Fruit fly (Drosophila melanogaster) whole organism, pupa: ENCODE results near the gene CG9257.

Source experiments
- CG10348 ChIP-seq: fragments of 200-800 bp; sonication (Bioruptor generic); IDR thresholded peaks from 2 replicates; pipeline ENCODE4 v1.3.6; 2022; ENCODE audit warnings: missing biosample characterization, missing genetic modification characterization
- CG12605 ChIP-seq: fragments of 200-800 bp; sonication (Bioruptor generic); IDR thresholded peaks from 2 replicates; pipeline ENCODE4 v1.3.6; 2022; ENCODE audit warnings: missing biosample characterization, missing genetic modification characterization
- CG13204 ChIP-seq: fragments of 200-800 bp; sonication (Bioruptor generic); optimal IDR thresholded peaks from 2 replicates; lab custom pipeline; 2018; ENCODE audit warnings: missing biosample characterization, mild to moderate bottlenecking, missing genetic modification characterization, moderate library complexity
- CG14655 ChIP-seq: fragments of 200-800 bp; sonication (Bioruptor generic); optimal IDR thresholded peaks from 3 replicates; lab custom pipeline; 2017; ENCODE audit warnings: mild to moderate bottlenecking, missing biosample characterization, missing genetic modification reagents, missing genetic modification characterization
- CG15710 ChIP-seq: fragments of 200-800 bp; sonication (Bioruptor generic); optimal IDR thresholded peaks from 2 replicates; lab custom pipeline; 2018; ENCODE audit warnings: missing biosample characterization, mild to moderate bottlenecking, missing genetic modification characterization, moderate library complexity
- CG17806 ChIP-seq: fragments of 200-800 bp; sonication (Bioruptor generic); optimal IDR thresholded peaks from 2 replicates; lab custom pipeline; 2018; ENCODE audit warnings: missing biosample characterization, mild to moderate bottlenecking, missing genetic modification characterization, moderate library complexity
- CG32121 ChIP-seq: fragments of 200-800 bp; sonication (Bioruptor generic); IDR thresholded peaks from 2 replicates; pipeline ENCODE4 v1.3.6; 2022; ENCODE audit warnings: missing biosample characterization, missing genetic modification characterization
- CG34367 ChIP-seq: fragments of 200-800 bp; sonication (Bioruptor generic); optimal IDR thresholded peaks from 2 replicates; lab custom pipeline; 2018; ENCODE audit warnings: missing biosample characterization, mild to moderate bottlenecking, missing genetic modification characterization
- CG4496 ChIP-seq: fragments of 200-800 bp; sonication (Bioruptor generic); IDR thresholded peaks from 3 replicates; pipeline ENCODE4 v1.3.6; 2022; ENCODE audit warnings: missing biosample characterization, missing genetic modification characterization
- CG8159 ChIP-seq: fragments of 200-800 bp; sonication (Bioruptor generic); optimal IDR thresholded peaks from 3 replicates; lab custom pipeline; 2018; ENCODE audit warnings: missing biosample characterization, mild to moderate bottlenecking, missing genetic modification characterization, moderate library complexity
- CG8301 ChIP-seq: fragments of 200-800 bp; sonication (Bioruptor generic); optimal IDR thresholded peaks from 2 replicates; lab custom pipeline; 2018; ENCODE audit warnings: missing biosample characterization, mild to moderate bottlenecking, missing genetic modification characterization
- CG9948 ChIP-seq: fragments of 200-800 bp; sonication (Bioruptor generic); optimal IDR thresholded peaks from 2 replicates; lab custom pipeline; 2018; ENCODE audit warnings: missing biosample characterization, mild to moderate bottlenecking, missing genetic modification characterization, moderate library complexity
- D1 ChIP-seq: fragments of 200-800 bp; sonication (Bioruptor generic); optimal IDR thresholded peaks from 2 replicates; lab custom pipeline; 2018; ENCODE audit warnings: missing biosample characterization, mild to moderate bottlenecking, missing genetic modification characterization, moderate library complexity
- EcR ChIP-seq: fragments of 200-800 bp; sonication (Bioruptor generic); optimal IDR thresholded peaks from 3 replicates; lab custom pipeline; 2019; ENCODE audit warnings: missing biosample characterization, missing genetic modification characterization, mild to moderate bottlenecking, moderate library complexity, missing genetic modification reagents
- Ets98B ChIP-seq: fragments of 200-800 bp; sonication (Bioruptor generic); IDR thresholded peaks from 2 replicates; pipeline ENCODE4 v1.3.6; 2022; ENCODE audit warnings: missing biosample characterization, missing genetic modification characterization
- Pif1A ChIP-seq: fragments of 200-800 bp; sonication (Bioruptor generic); optimal IDR thresholded peaks from 3 replicates; lab custom pipeline; 2016; ENCODE audit warnings: missing biosample characterization, missing genetic modification characterization
- Pif1B ChIP-seq: fragments of 200-800 bp; sonication (Bioruptor generic); optimal IDR thresholded peaks from 3 replicates; lab custom pipeline; 2016; ENCODE audit warnings: missing biosample characterization, missing genetic modification characterization
- Snoo ChIP-seq: fragments of 200-800 bp; sonication (Bioruptor generic); optimal IDR thresholded peaks from 3 replicates; lab custom pipeline; 2017; ENCODE audit warnings: missing biosample characterization, mild to moderate bottlenecking, missing genetic modification characterization, inconsistent platforms
- fd96Ca ChIP-seq: fragments of 200-800 bp; sonication (Bioruptor generic); IDR thresholded peaks from 3 replicates; pipeline ENCODE4 v1.3.6; 2022; ENCODE audit warnings: missing biosample characterization, missing genetic modification characterization
- gl ChIP-seq: fragments of 200-800 bp; sonication (Bioruptor generic); optimal IDR thresholded peaks from 2 replicates; lab custom pipeline; 2018; ENCODE audit warnings: missing biosample characterization, mild to moderate bottlenecking, missing genetic modification characterization
- rn ChIP-seq: fragments of 200-800 bp; sonication (Bioruptor generic); IDR thresholded peaks from 2 replicates; pipeline ENCODE4 v1.3.6; 2022; ENCODE audit warnings: missing biosample characterization, missing genetic modification characterization

CG9257 gene

DNA sequence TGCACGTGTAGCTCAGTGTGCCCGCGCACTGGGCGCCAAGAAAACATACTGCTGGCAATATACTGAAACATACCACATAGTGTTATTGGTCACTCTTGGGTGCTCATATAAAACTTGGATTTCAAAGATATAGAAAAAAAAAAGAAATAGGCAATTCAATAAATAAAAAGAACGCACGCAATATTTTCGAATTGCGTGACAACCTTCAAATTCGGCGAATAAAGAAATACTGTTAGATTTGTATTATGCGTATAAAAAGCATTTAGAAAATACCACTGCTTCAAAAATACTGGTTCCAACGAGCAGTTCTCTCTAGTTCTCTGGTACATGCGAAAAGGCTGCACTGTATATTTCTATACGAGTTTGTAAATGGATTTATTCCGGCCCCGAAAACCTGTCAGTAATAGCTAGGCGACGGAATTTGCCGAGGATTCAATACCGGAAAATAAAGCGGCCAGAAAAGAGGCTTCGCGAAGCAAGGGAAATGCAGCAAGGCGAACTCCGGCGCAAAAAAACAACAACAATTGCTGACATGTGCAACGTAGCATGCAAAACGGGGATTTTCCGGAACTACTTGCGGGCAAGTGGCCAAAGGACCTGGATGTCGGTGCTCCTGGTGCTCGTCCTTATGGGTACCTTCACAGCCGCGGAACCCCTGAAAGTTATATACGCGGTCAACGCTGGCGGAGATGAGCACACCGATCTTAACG lies at the start of gene CG9257:
Gene CG9257 (plus strand): TSS at position 345 of the 710 bp plus-strand sequence.
- TF ChIP-seq CG15710 (peak; percentile 3), EcR (GFP tag; lab: Kevin White, UChicago) (no peak)

DNA sequence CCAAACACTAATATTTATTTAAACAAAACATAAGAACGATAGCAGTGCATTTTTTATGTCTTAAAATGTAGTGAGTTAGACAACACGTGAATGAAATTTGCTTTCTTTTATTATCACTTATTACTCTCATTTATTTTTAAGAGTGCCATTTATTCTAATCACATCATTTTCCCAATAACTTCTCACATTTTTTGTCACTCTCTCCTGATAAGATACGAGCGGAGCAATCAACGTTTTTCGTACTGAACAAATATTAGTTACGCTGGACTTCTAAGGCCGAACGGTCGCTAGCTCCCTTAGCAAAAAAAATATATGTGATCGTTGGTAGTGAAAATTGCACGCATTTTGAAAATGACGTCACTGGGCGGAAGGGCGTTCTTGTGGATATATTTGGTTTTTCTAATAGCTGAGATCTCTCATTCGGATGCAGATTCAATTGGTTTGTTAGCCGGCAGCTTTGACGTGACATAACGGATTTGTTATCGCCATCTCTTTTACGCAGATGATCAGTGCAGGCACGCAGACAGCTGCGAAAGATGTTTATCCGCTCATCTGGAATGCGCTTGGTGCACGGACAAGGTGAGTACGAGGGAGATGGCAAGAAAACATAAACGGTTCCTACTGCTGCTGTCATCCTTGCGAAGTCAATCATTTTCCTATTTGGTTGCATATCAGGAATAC lies 49.6 kb upstream of the CG9257 start, which contains the start of gene Itgbn:
Gene Itgbn (plus strand): TSS at position 251 of the 681 bp plus-strand sequence.
- TF ChIP-seq CG34367 (no peak), CG14655 (GFP tag; lab: Kevin White, UChicago) (no peak), CG12605 (GFP tag; lab: Robert Waterston, UW) (no peak), EcR (GFP tag; lab: Kevin White, UChicago) (no peak), CG4496 (GFP tag; lab: Robert Waterston, UW) (no peak), Pif1B (GFP tag; lab: Kevin White, UChicago) (no peak), CG15710 (no peak), CG10348 (GFP tag; lab: Robert Waterston, UW) (no peak), CG13204 (no peak), CG8159 (tag; lab: Kevin White, UChicago) (no peak), CG9948 (tag; lab: Kevin White, UChicago) (no peak), CG8301 (no peak), CG32121 (no peak), Ets98B (GFP tag; lab: Robert Waterston, UW) (no peak), rn (GFP tag; lab: Robert Waterston, UW) (no peak), D1 (no peak), gl (tag; lab: Kevin White, UChicago) (no peak), Snoo (tag; lab: Kevin White, UChicago) (no peak)

DNA sequence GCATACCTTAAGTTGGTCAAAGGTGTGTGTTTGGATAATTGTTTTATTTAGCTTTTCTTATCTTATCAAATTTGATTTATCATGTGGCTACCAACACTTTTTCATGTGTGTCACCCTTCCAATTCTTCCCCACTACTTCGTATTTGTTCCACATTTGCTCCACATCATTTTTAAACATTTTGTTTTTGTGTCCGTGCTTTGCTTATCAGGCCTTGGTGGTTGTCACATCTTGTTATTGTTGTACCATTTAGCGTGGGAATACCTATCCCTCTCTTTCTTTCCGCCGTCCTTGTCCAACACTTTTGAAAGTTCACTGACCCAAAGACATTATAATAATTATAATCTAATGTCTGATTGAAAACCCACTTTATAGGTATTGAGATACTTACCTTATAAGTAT lies 48.9 kb upstream of the CG9257 start:
- no peak for TF ChIP-seq Pif1A

DNA sequence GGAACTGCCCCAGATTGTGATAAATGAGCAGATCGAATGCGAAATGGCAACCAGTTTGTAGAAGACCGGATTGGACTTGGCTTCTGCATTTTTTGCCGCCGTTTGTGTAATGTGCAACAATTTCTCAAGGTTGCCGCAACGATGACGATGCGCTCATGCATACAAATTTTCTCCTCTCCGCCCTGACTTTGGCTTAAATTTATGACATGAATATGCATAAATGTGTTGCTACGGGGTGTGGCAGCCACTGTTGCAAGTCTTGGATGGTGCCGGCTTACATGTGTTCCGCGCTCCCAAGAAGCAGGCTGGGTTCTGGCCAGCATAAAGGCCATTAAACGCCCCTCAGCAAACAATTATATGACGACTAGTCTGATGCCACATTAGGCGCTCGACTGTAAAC lies 41.0 kb upstream of the CG9257 start:
- no peak for TF ChIP-seq CG14655 (GFP tag; lab: Kevin White, UChicago)
- no peak for TF ChIP-seq CG17806 (tag; lab: Kevin White, UChicago)
- no peak for TF ChIP-seq CG10348 (GFP tag; lab: Robert Waterston, UW)
- no peak for TF ChIP-seq Pif1B (GFP tag; lab: Kevin White, UChicago)
- no peak for TF ChIP-seq gl (tag; lab: Kevin White, UChicago)
- peak; percentile 35 for TF ChIP-seq EcR (GFP tag; lab: Kevin White, UChicago)
- 0 out of 3 replicates have a peak, but pooled peaks have one; percentile 30 for TF ChIP-seq fd96Ca (GFP tag; lab: Robert Waterston, UW)

DNA sequence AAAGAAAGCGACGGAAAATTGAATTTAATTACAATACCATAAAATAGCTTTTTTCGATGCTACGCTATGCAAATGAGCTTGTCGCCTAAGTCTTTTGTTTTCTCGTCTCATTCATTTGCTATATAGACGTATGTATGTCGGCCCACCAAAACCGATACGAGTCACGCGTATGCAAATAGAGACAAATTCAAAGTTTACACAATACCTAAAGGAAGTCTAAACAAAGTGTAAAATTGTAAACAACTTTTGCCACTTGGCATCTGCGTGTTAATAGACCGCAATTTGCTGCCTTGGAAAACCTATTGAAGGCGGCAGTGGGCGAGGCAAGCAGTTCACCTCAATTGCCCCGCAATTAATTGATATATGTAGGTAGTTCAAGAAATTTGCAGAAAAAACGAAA lies 39.9 kb upstream of the CG9257 start:
- TF ChIP-seq CG13204 (no peak), CG9948 (tag; lab: Kevin White, UChicago) (no peak), CG10348 (GFP tag; lab: Robert Waterston, UW) (no peak), rn (GFP tag; lab: Robert Waterston, UW) (no peak), CG17806 (tag; lab: Kevin White, UChicago) (no peak), CG8159 (tag; lab: Kevin White, UChicago) (no peak), Pif1A (no peak), CG14655 (GFP tag; lab: Kevin White, UChicago) (no peak), CG34367 (no peak), CG8301 (no peak), fd96Ca (GFP tag; lab: Robert Waterston, UW) (no peak), CG12605 (GFP tag; lab: Robert Waterston, UW) (no peak), Snoo (tag; lab: Kevin White, UChicago) (no peak), Pif1B (GFP tag; lab: Kevin White, UChicago) (no peak), CG15710 (no peak), EcR (GFP tag; lab: Kevin White, UChicago) (no peak), CG32121 (no peak), D1 (no peak), CG4496 (GFP tag; lab: Robert Waterston, UW) (no peak), gl (tag; lab: Kevin White, UChicago) (no peak)

DNA sequence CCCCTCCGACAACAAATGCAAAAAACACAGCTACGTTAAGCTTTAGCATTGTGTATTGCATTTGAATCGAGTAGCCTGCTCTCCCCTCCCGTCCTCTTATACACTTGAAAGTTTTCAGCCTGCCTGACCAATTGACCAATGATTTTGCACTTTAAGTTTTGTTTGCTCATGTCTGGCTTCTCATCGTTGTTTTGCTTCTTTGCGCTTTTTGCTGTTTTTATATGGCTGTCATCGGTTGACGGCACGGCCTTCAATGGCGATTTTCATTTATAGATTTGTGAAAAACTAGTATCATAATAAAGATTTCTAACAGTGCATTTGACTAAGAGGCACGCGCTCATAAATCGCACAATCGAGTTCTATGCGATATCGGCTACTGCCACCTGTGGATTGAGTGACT lies 36.7 kb upstream of the CG9257 start:
- TF ChIP-seq CG9948 (tag; lab: Kevin White, UChicago): no peak
- no peak for TF ChIP-seq CG8159 (tag; lab: Kevin White, UChicago)
- peak; percentile 84 for TF ChIP-seq fd96Ca (GFP tag; lab: Robert Waterston, UW)
- peak; percentile 52; the same call in 1 of the 2 replicates for TF ChIP-seq CG32121
- no peak for TF ChIP-seq EcR (GFP tag; lab: Kevin White, UChicago)
- peak; percentile 46; the same call in 1 of the 2 replicates for TF ChIP-seq Ets98B (GFP tag; lab: Robert Waterston, UW)
- peak; percentile 4 for TF ChIP-seq Pif1A
- peak; percentile 69 for TF ChIP-seq CG4496 (GFP tag; lab: Robert Waterston, UW)
- TF ChIP-seq Pif1B (GFP tag; lab: Kevin White, UChicago): no peak
- TF ChIP-seq CG15710: no peak
- TF ChIP-seq CG13204: no peak
- peak; percentile 44 for TF ChIP-seq CG14655 (GFP tag; lab: Kevin White, UChicago)
- TF ChIP-seq CG10348 (GFP tag; lab: Robert Waterston, UW): peak; percentile 34; the same call in 1 of the 2 replicates
- no peak for TF ChIP-seq CG17806 (tag; lab: Kevin White, UChicago)
- no peak for TF ChIP-seq CG34367
- no peak for TF ChIP-seq Snoo (tag; lab: Kevin White, UChicago)
- TF ChIP-seq rn (GFP tag; lab: Robert Waterston, UW): no peak
- TF ChIP-seq CG8301: peak; percentile 49
